Fruit fly (Drosophila melanogaster): ENCODE measurements around the gene Usp32.

The Usp32 gene

dm6 chr3L:19906780-19907705 is 36.1 kb downstream of the Usp32 start (continued):
- peak; percentile 45 for TF ChIP-seq CG11723 (GFP tag; optimal IDR thresholded peaks at IDR 0.05)
- no peak; the same call in 1 of the 2 replicates for TF ChIP-seq Oaz (GFP tag; IDR thresholded peaks at IDR 0.05)
- TF ChIP-seq CG12219 (GFP tag; optimal IDR thresholded peaks at IDR 0.05) = peak; percentile 51
- TF ChIP-seq tin (GFP tag; optimal IDR thresholded peaks at IDR 0.05) = peak; percentile 12
- peak; percentile 29 for TF ChIP-seq twi (tag; optimal IDR thresholded peaks at IDR 0.05)
- peak; percentile 40 for TF ChIP-seq CG2120 (GFP tag; optimal IDR thresholded peaks at IDR 0.05)
- TF ChIP-seq nerfin-2 (GFP tag; IDR thresholded peaks at IDR 0.05; ENCODE audit: partially characterized antibody) = no peak
- peak; percentile 77 for TF ChIP-seq wek (GFP tag; optimal IDR thresholded peaks at IDR 0.05)
- TF ChIP-seq CG1792 (GFP tag; optimal IDR thresholded peaks at IDR 0.05) = peak; percentile 64
- TF ChIP-seq gsb (GFP tag; IDR thresholded peaks at IDR 0.05) = peak; percentile 41; the same call in 1 of the 2 replicates
- no peak for TF ChIP-seq CG12942 (GFP tag; optimal IDR thresholded peaks at IDR 0.05)
- TF ChIP-seq CG10979 (tag; optimal IDR thresholded peaks at IDR 0.05) = peak; percentile 22
- no peak for TF ChIP-seq gfzf (GFP tag; optimal IDR thresholded peaks at IDR 0.05)
- TF ChIP-seq dmrt11E (tag; optimal IDR thresholded peaks at IDR 0.05) = peak; percentile 52
- no peak for TF ChIP-seq CG13287 (GFP tag; IDR thresholded peaks at IDR 0.05; ENCODE audit: partially characterized antibody)
- TF ChIP-seq CG6254 (GFP tag; optimal IDR thresholded peaks at IDR 0.05) = peak; percentile 53
- peak; percentile 79 for TF ChIP-seq CG11247 (GFP tag; IDR thresholded peaks at IDR 0.05)
- peak; percentile 57 for TF ChIP-seq CG15696 (tag; optimal IDR thresholded peaks at IDR 0.05)
- peak; percentile 75 for TF ChIP-seq PHDP (tag; optimal IDR thresholded peaks at IDR 0.05)
- peak; percentile 58 for TF ChIP-seq pho (GFP tag; optimal IDR thresholded peaks at IDR 0.05)
- peak; percentile 53 for TF ChIP-seq pum (GFP tag; optimal IDR thresholded peaks at IDR 0.05)
- peak; percentile 41 for TF ChIP-seq CG8924 (tag; optimal IDR thresholded peaks at IDR 0.05)
- peak; percentile 15 for TF ChIP-seq psq (GFP tag; optimal IDR thresholded peaks at IDR 0.05)
- peak; percentile 30 for TF ChIP-seq CG6765 (GFP tag; optimal IDR thresholded peaks at IDR 0.05)
- peak; percentile 71 for TF ChIP-seq CG2202 (tag; optimal IDR thresholded peaks at IDR 0.05)
- TF ChIP-seq lmd (GFP tag; IDR thresholded peaks at IDR 0.05) = no peak
- no peak for TF ChIP-seq fd102C (GFP tag; optimal IDR thresholded peaks at IDR 0.05)
- no peak for TF ChIP-seq dati (GFP tag; IDR thresholded peaks at IDR 0.05)
- TF ChIP-seq stwl (tag; optimal IDR thresholded peaks at IDR 0.05) = peak; percentile 26
- no peak for TF ChIP-seq gcm2 (GFP tag; optimal IDR thresholded peaks at IDR 0.05)
- peak; percentile 26 for TF ChIP-seq CG7745 (tag; optimal IDR thresholded peaks at IDR 0.05)
- TF ChIP-seq Mad (GFP tag; optimal IDR thresholded peaks at IDR 0.05) = peak; percentile 47
- TF ChIP-seq CG9437 (GFP tag; optimal IDR thresholded peaks at IDR 0.05) = no peak
- peak; percentile 44 for TF ChIP-seq disco-r (GFP tag; optimal IDR thresholded peaks at IDR 0.05)
- TF ChIP-seq danr (GFP tag; IDR thresholded peaks at IDR 0.05) = peak; percentile 19; the same call in 1 of the 2 replicates
- TF ChIP-seq ro (GFP tag; IDR thresholded peaks at IDR 0.05) = no peak
- peak; percentile 40 for TF ChIP-seq CG8359 (GFP tag; optimal IDR thresholded peaks at IDR 0.05; ENCODE audit: borderline replicate concordance)
- TF ChIP-seq CG13424 (tag; optimal IDR thresholded peaks at IDR 0.05) = peak; percentile 33
- TF ChIP-seq hb (GFP tag; IDR thresholded peaks at IDR 0.05; ENCODE audit: partially characterized antibody) = no peak
- no peak for TF ChIP-seq al (GFP tag; IDR thresholded peaks at IDR 0.05)
- TF ChIP-seq CG32767 (GFP tag; IDR thresholded peaks at IDR 0.05) = peak; percentile 51; the same call in 1 of the 2 replicates
- TF ChIP-seq CG43689 (GFP tag; IDR thresholded peaks at IDR 0.05) = no peak
- peak; percentile 45; the same call in 1 of the 3 replicates for TF ChIP-seq Dbx (GFP tag; IDR thresholded peaks at IDR 0.05)
- TF ChIP-seq gcm (GFP tag; optimal IDR thresholded peaks at IDR 0.05) = peak; percentile 43
- TF ChIP-seq ken (GFP tag; IDR thresholded peaks at IDR 0.05) = peak; percentile 68; the same call in 2 of the 3 replicates
- TF ChIP-seq CG14667 (GFP tag; IDR thresholded peaks at IDR 0.05) = no peak
- TF ChIP-seq pnt (GFP tag; optimal IDR thresholded peaks at IDR 0.05) = peak; percentile 75
- TF ChIP-seq B-H2 (GFP tag; optimal IDR thresholded peaks at IDR 0.05) = no peak

Measured in whole organism, embryonic.